Worm (Caenorhabditis elegans): ENCODE measurements around the gene C38H2.2.

C38H2.2 gene

DNA sequence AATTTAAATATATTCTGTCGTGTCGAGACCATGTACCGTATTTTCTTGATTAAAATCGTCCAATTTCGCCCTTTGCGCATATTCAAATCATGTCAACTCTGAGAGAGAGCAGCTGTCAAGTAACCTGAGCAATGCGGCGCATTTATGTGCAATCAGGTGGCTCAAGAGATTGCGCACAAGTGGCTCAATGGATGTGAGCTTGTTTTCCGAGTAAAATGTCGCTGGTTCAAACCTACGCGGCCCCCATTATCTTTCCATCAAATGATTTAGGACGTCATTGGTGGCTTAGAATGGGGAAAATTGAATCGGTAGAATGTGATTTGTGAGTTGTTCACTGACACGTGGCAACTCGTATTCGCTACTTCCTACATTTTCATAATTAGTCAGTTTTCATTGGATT is 50.5 kb downstream of the C38H2.2 start (continued):
- no peak for TF ChIP-seq ceh-30 (tag; optimal IDR thresholded peaks at IDR 0.05)
- TF ChIP-seq tbx-7 (tag; optimal IDR thresholded peaks at IDR 0.05): peak; percentile 49
- TF ChIP-seq ceh-19 (GFP tag; optimal IDR thresholded peaks at IDR 0.05): peak; percentile 29
- TF ChIP-seq syd-9 (tag; optimal IDR thresholded peaks at IDR 0.05): peak; percentile 46
- peak; percentile 73 for TF ChIP-seq pha-2 (tag; optimal IDR thresholded peaks at IDR 0.05)
- peak; percentile 14 for TF ChIP-seq fax-1 (tag; optimal IDR thresholded peaks at IDR 0.05)
- no peak for TF ChIP-seq mec-3 (tag; optimal IDR thresholded peaks at IDR 0.05; ENCODE audit: borderline replicate concordance)
- TF ChIP-seq tbx-2 (tag; optimal IDR thresholded peaks at IDR 0.05): peak; percentile 73
- peak; percentile 46 for TF ChIP-seq unc-55 (GFP tag; optimal IDR thresholded peaks at IDR 0.05)
- TF ChIP-seq ceh-22 (tag; optimal IDR thresholded peaks at IDR 0.05): no peak
- TF ChIP-seq zip-5 (tag; optimal IDR thresholded peaks at IDR 0.05): no peak
- TF ChIP-seq gmeb-2 (tag; optimal IDR thresholded peaks at IDR 0.05): peak; percentile 38
